Worm (Caenorhabditis elegans) whole organism, late embryonic: ENCODE measurements around the gene R160.6.

ENCODE experiments used
- ama-1 ChIP-seq: fragments of 150-350 bp; optimal IDR thresholded peaks from 2 replicates; lab custom pipeline; 2014
- dve-1 ChIP-seq: sonication (generic microtip); optimal IDR thresholded peaks from 2 replicates; lab custom pipeline; 2017; ENCODE audit warnings: antibody characterized with exemption, mild to moderate bottlenecking, missing genetic modification characterization, missing compliant biosample characterization
- fkh-10 ChIP-seq: fragments of 150-350 bp; optimal IDR thresholded peaks from 2 replicates; lab custom pipeline; 2014; ENCODE audit warnings: missing biosample characterization, missing genetic modification reagents, missing genetic modification characterization
- lim-6 ChIP-seq: sonication (generic microtip); optimal IDR thresholded peaks from 2 replicates; lab custom pipeline; 2016; ENCODE audit warnings: missing genetic modification characterization, missing compliant biosample characterization
- lin-11 ChIP-seq: fragments of 200-800 bp; sonication (Bioruptor generic); optimal IDR thresholded peaks from 2 replicates; lab custom pipeline; 2018; ENCODE audit warnings: mild to moderate bottlenecking, missing genetic modification characterization, missing compliant biosample characterization
- nhr-11 ChIP-seq: fragments of 150-350 bp; optimal IDR thresholded peaks from 2 replicates; lab custom pipeline; 2014; ENCODE audit warnings: missing biosample characterization, missing genetic modification characterization
- pha-4 ChIP-seq: fragments of 150-350 bp; optimal IDR thresholded peaks from 2 replicates; lab custom pipeline; 2018; ENCODE audit warnings: missing biosample characterization, missing genetic modification reagents, missing genetic modification characterization
- unc-3 ChIP-seq, 2 experiments: fragments of 200-800 bp in 1 of 2; sonication (Bioruptor generic) in 1 of 2; sonication (generic microtip) in 1 of 2; conservative IDR thresholded peaks in 1 of 2; optimal IDR thresholded peaks in 1 of 2; 2 replicates each; pipeline versions ENCODE4 v1.3.6 to Lab custom; 2016 to 2022; ENCODE audit warnings: missing compliant biosample characterization in 2 of 2, missing genetic modification characterization in 2 of 2, missing genetic modification reagents in 1 of 2

ce11 chrX:4418751-4419150, 45.7 kb upstream of the R160.6 start, which contains the start of gene dop-1:
- no peak for TF ChIP-seq ama-1 (lab: Kevin White, UChicago)
- TF ChIP-seq nhr-11 (tag; lab: Kevin White, UChicago), result no peak
- no peak for TF ChIP-seq lin-11 (tag; lab: Kevin White, UChicago)
- no peak for TF ChIP-seq dve-1 (tag; lab: Kevin White, UChicago)
- no peak for TF ChIP-seq pha-4
- no peak for TF ChIP-seq lim-6
- no peak for TF ChIP-seq unc-3 (GFP tag; conservative IDR thresholded peaks at IDR 0.05; lab: Robert Waterston, UW)
- TF ChIP-seq unc-3 (tag; optimal IDR thresholded peaks at IDR 0.05; lab: Kevin White, UChicago), result no peak
- no peak for TF ChIP-seq fkh-10 (GFP tag; lab: Kevin White, UChicago)
